Worm (Caenorhabditis elegans) whole organism, late embryonic: ENCODE data around the gene ZK686.6.

Experiments
- K02D7.2 ChIP-seq: sonication (generic microtip); optimal IDR thresholded peaks from 2 replicates; lab custom pipeline; 2017; ENCODE audit warnings: mild to moderate bottlenecking, missing genetic modification characterization, missing compliant biosample characterization
- ceh-9 ChIP-seq: sonication (generic microtip); optimal IDR thresholded peaks from 2 replicates; lab custom pipeline; 2016; ENCODE audit warnings: mild to moderate bottlenecking, missing genetic modification characterization, inconsistent platforms, missing compliant biosample characterization
- che-1 ChIP-seq: sonication (generic microtip); optimal IDR thresholded peaks from 2 replicates; lab custom pipeline; 2016; ENCODE audit warnings: mild to moderate bottlenecking, missing genetic modification characterization, missing compliant biosample characterization
- elt-2 ChIP-seq: sonication (generic microtip); optimal IDR thresholded peaks from 2 replicates; lab custom pipeline; 2016; ENCODE audit warnings: missing genetic modification reagents, missing genetic modification characterization, missing compliant biosample characterization
- fkh-10 ChIP-seq: fragments of 150-350 bp; optimal IDR thresholded peaks from 2 replicates; lab custom pipeline; 2014; ENCODE audit warnings: missing biosample characterization, missing genetic modification reagents, missing genetic modification characterization
- fkh-6 ChIP-seq: sonication (generic microtip); optimal IDR thresholded peaks from 2 replicates; lab custom pipeline; 2016; ENCODE audit warnings: missing genetic modification characterization, missing compliant biosample characterization
- nhr-11 ChIP-seq: fragments of 150-350 bp; optimal IDR thresholded peaks from 2 replicates; lab custom pipeline; 2014; ENCODE audit warnings: missing biosample characterization, missing genetic modification characterization
- tbx-2 ChIP-seq: sonication (generic microtip); optimal IDR thresholded peaks from 2 replicates; lab custom pipeline; 2016; ENCODE audit warnings: missing genetic modification characterization, missing compliant biosample characterization
- unc-42 ChIP-seq: sonication (generic microtip); optimal IDR thresholded peaks from 2 replicates; lab custom pipeline; 2016; ENCODE audit warnings: missing genotype, missing genetic modification characterization, missing compliant biosample characterization
- unc-86 ChIP-seq: sonication (generic microtip); optimal IDR thresholded peaks from 2 replicates; lab custom pipeline; 2016; ENCODE audit warnings: missing genetic modification characterization, missing compliant biosample characterization

- TF ChIP-seq unc-42 (peak; percentile 98), unc-86 (tag; lab: Kevin White, UChicago) (no peak), K02D7.2 (tag; lab: Kevin White, UChicago) (no peak), nhr-11 (tag; lab: Kevin White, UChicago) (no peak), ceh-9 (tag; lab: Kevin White, UChicago) (no peak), tbx-2 (tag; lab: Kevin White, UChicago) (no peak), elt-2 (tag; lab: Kevin White, UChicago) (no peak), che-1 (tag; lab: Kevin White, UChicago) (no peak), fkh-6 (tag; lab: Kevin White, UChicago) (no peak), fkh-10 (peak; percentile 9)
Measured at ce11 chrIII:7723412-7724068, 49.3 kb downstream of the ZK686.6 start.
